Worm (Caenorhabditis elegans): ENCODE results near the gene Y17G9B.11.

Gene Y17G9B.11

ce11 chrIV:4749728-4750278 is 6.6 kb upstream of the Y17G9B.11 start, which contains the start of the genes rpl-20 and Y17G9B.5 (continued):
- TF ChIP-seq F57A8.1 (GFP tag; optimal IDR thresholded peaks at IDR 0.05) (peak; percentile 84), ceh-79 (tag; optimal IDR thresholded peaks at IDR 0.05) (peak; percentile 90), rec-8 (tag; optimal IDR thresholded peaks at IDR 0.05) (peak; percentile 79 to 81), F55B11.4 (tag; optimal IDR thresholded peaks at IDR 0.05; ENCODE audit: borderline replicate concordance, insufficient read depth) (no peak), madf-6 (GFP tag; IDR thresholded peaks at IDR 0.05) (peak; percentile 99), attf-3 (GFP tag; conservative IDR thresholded peaks at IDR 0.05) (peak; percentile 87), nfyb-1 (GFP tag; IDR thresholded peaks at IDR 0.05) (peak; percentile 99), mes-4 (tag; optimal IDR thresholded peaks at IDR 0.05) (peak; percentile 88), cebp-2 (GFP tag; IDR thresholded peaks at IDR 0.05) (peak; percentile 98), die-1 (tag; optimal IDR thresholded peaks at IDR 0.05) (peak; percentile 91), snpc-3.4 (tag; optimal IDR thresholded peaks at IDR 0.05) (peak; percentile 98)

- TF ChIP-seq zfh-2 (GFP tag; conservative IDR thresholded peaks at IDR 0.05), result no peak
- TF ChIP-seq F33H1.4 (GFP tag; IDR thresholded peaks at IDR 0.05), result peak; percentile 90
- peak; percentile 17 for TF ChIP-seq tbp1 (GFP tag; optimal IDR thresholded peaks at IDR 0.05)
- no peak for TF ChIP-seq nhr-179 (tag; optimal IDR thresholded peaks at IDR 0.05)
- TF ChIP-seq B0035.1 (tag; optimal IDR thresholded peaks at IDR 0.05), result no peak
- no peak for TF ChIP-seq nfya-2 (GFP tag; IDR thresholded peaks at IDR 0.05)
- TF ChIP-seq ztf-18 (tag; optimal IDR thresholded peaks at IDR 0.05), result no peak
- no peak for TF ChIP-seq hmg-1.2 (GFP tag; IDR thresholded peaks at IDR 0.05)
- TF ChIP-seq lsl-1 (GFP tag; optimal IDR thresholded peaks at IDR 0.05), result peak; percentile 91
- TF ChIP-seq nhr-90 (tag; optimal IDR thresholded peaks at IDR 0.05), result no peak
- TF ChIP-seq snpc-4 (GFP tag; optimal IDR thresholded peaks at IDR 0.05), result no peak
- peak in 2 of 4 experiments; percentile 25 to 52 for TF ChIP-seq snpc-4 (tag; optimal IDR thresholded peaks at IDR 0.05)
- no peak for TF ChIP-seq pbrm-1 (GFP tag; IDR thresholded peaks at IDR 0.05)
- no peak for TF ChIP-seq attf-5 (GFP tag; optimal IDR thresholded peaks at IDR 0.05)
- TF ChIP-seq lin-40 (tag; optimal IDR thresholded peaks at IDR 0.05), result no peak
- TF ChIP-seq xnd-1 (tag; optimal IDR thresholded peaks at IDR 0.05), result peak; percentile 86
- TF ChIP-seq ama-1 (optimal IDR thresholded peaks at IDR 0.05), result no peak
- no peak for TF ChIP-seq ama-1 (GFP tag; optimal IDR thresholded peaks at IDR 0.05)
- no peak for TF ChIP-seq ztf-25 (GFP tag; IDR thresholded peaks at IDR 0.05)
- no peak for TF ChIP-seq sdz-38 (tag; optimal IDR thresholded peaks at IDR 0.05)
- TF ChIP-seq egl-44 (GFP tag; IDR thresholded peaks at IDR 0.05), result no peak
- peak; percentile 53 for TF ChIP-seq D2030.7 (GFP tag; IDR thresholded peaks at IDR 0.05)
- TF ChIP-seq madf-6 (GFP tag; IDR thresholded peaks at IDR 0.05), result peak; percentile 83
- TF ChIP-seq atf-7 (tag; optimal IDR thresholded peaks at IDR 0.05), result no peak
- TF ChIP-seq madf-8 (GFP tag; conservative IDR thresholded peaks at IDR 0.05), result peak; percentile 42
Measured at ce11 chrIV:4751814-4752213, 4.6 kb upstream of the Y17G9B.11 start, which contains the start of gene Y17G9B.4. TSS of gene Y17G9B.4 (plus strand) at chrIV:4752119.

- no peak for TF ChIP-seq cebp-1 (GFP tag; IDR thresholded peaks at IDR 0.05)
- peak; percentile 11 for TF ChIP-seq cebp-1 (tag; optimal IDR thresholded peaks at IDR 0.05)
- peak; percentile 55; the same call in 1 of the 2 replicates for TF ChIP-seq madf-6 (GFP tag; IDR thresholded peaks at IDR 0.05)
- peak; percentile 45 for TF ChIP-seq lin-54 (GFP tag; optimal IDR thresholded peaks at IDR 0.05)
- peak; percentile 10 for TF ChIP-seq athp-1 (tag; optimal IDR thresholded peaks at IDR 0.05)
- TF ChIP-seq tbp1 (GFP tag; optimal IDR thresholded peaks at IDR 0.05), result peak; percentile 51
- peak; percentile 23 for TF ChIP-seq lsl-1 (GFP tag; optimal IDR thresholded peaks at IDR 0.05)
- no peak for TF ChIP-seq hmg-20 (GFP tag; IDR thresholded peaks at IDR 0.05)
- peak; percentile 44; the same call in 1 of the 2 replicates for TF ChIP-seq lin-26 (GFP tag; IDR thresholded peaks at IDR 0.05)
- TF ChIP-seq rcor-1 (GFP tag; IDR thresholded peaks at IDR 0.05), result peak; percentile 40; the same call in 1 of the 2 replicates
- TF ChIP-seq mcd-1 (GFP tag; IDR thresholded peaks at IDR 0.05), result 0 out of 2 replicates have a peak, but pooled peaks have one; percentile 5
- peak; percentile 25 for TF ChIP-seq die-1 (tag; optimal IDR thresholded peaks at IDR 0.05)
- TF ChIP-seq snpc-3.4 (tag; optimal IDR thresholded peaks at IDR 0.05), result peak; percentile 67
- TF ChIP-seq B0336.3 (GFP tag; IDR thresholded peaks at IDR 0.05), result peak; percentile 75
- TF ChIP-seq hsf-1 (GFP tag; IDR thresholded peaks at IDR 0.05), result peak; percentile 83
- TF ChIP-seq him-1 (tag; optimal IDR thresholded peaks at IDR 0.05), result no peak
- no peak for TF ChIP-seq F37B4.10 (GFP tag; IDR thresholded peaks at IDR 0.05)
- peak; percentile 32 for TF ChIP-seq xnd-1 (tag; optimal IDR thresholded peaks at IDR 0.05)
Measured at ce11 chrIV:4758659-4759058, 2.3 kb downstream of the Y17G9B.11 start, which contains the start of gene Y17G9B.8. TSS of gene Y17G9B.8 (minus strand) at chrIV:4758840.
